Fruit fly (Drosophila melanogaster) whole organism, prepupa: ENCODE data around the gene Mur29B.

Experiments used
- Blimp-1 ChIP-seq: fragments of 200-800 bp; sonication (Bioruptor generic); optimal IDR thresholded peaks from 3 replicates; lab custom pipeline; 2017; ENCODE audit warnings: missing biosample characterization, missing genetic modification characterization, mild to moderate bottlenecking, moderate library complexity, missing genetic modification reagents
- CG10631 ChIP-seq: fragments of 200-800 bp; sonication (Bioruptor generic); optimal IDR thresholded peaks from 2 replicates; lab custom pipeline; 2016; ENCODE audit warnings: missing biosample characterization, missing genetic modification characterization
- CG10669 ChIP-seq: fragments of 200-800 bp; sonication (Bioruptor generic); optimal IDR thresholded peaks from 3 replicates; lab custom pipeline; 2018; ENCODE audit warnings: missing biosample characterization, mild to moderate bottlenecking, missing genetic modification characterization, moderate library complexity
- CG11294 ChIP-seq: fragments of 200-800 bp; sonication (Bioruptor generic); IDR thresholded peaks from 2 replicates; pipeline ENCODE4 v1.3.6; 2022; ENCODE audit warnings: missing biosample characterization, missing genetic modification characterization
- CG11762 ChIP-seq: fragments of 200-800 bp; sonication (Bioruptor generic); optimal IDR thresholded peaks from 3 replicates; lab custom pipeline; 2016; ENCODE audit warnings: missing biosample characterization, missing genetic modification characterization; ENCODE audit not compliant: insufficient read depth
- CG11902 ChIP-seq: fragments of 200-800 bp; sonication (Bioruptor generic); optimal IDR thresholded peaks from 3 replicates; lab custom pipeline; 2016; ENCODE audit warnings: missing biosample characterization, missing genetic modification characterization
- CG15336 ChIP-seq: fragments of 200-800 bp; sonication (Bioruptor generic); IDR thresholded peaks from 2 replicates; pipeline ENCODE4 v1.3.6; 2022; ENCODE audit warnings: missing biosample characterization, missing genetic modification characterization
- CG1621 ChIP-seq: fragments of 200-800 bp; sonication (Bioruptor generic); optimal IDR thresholded peaks from 3 replicates; lab custom pipeline; 2018; ENCODE audit warnings: missing biosample characterization, mild to moderate bottlenecking, missing genetic modification characterization
- CG16779 ChIP-seq: fragments of 200-800 bp; sonication (Bioruptor generic); optimal IDR thresholded peaks from 3 replicates; lab custom pipeline; 2017; ENCODE audit warnings: missing biosample characterization, mild to moderate bottlenecking, missing genetic modification characterization
- CG3032 ChIP-seq: fragments of 200-800 bp; optimal IDR thresholded peaks from 2 replicates; lab custom pipeline; 2019; ENCODE audit warnings: missing biosample characterization, mild to moderate bottlenecking, missing genetic modification characterization, moderate library complexity
- CG31627 ChIP-seq: fragments of 200-800 bp; sonication (Bioruptor generic); optimal IDR thresholded peaks from 3 replicates; lab custom pipeline; 2016; ENCODE audit warnings: missing biosample characterization, missing genetic modification characterization
- CG32006 ChIP-seq: fragments of 200-800 bp; sonication (Bioruptor generic); optimal IDR thresholded peaks from 3 replicates; lab custom pipeline; 2017; ENCODE audit warnings: missing biosample characterization, mild to moderate bottlenecking, missing genetic modification characterization
- CG34406 ChIP-seq: fragments of 200-800 bp; sonication (Bioruptor generic); optimal IDR thresholded peaks from 3 replicates; lab custom pipeline; 2016; ENCODE audit warnings: missing biosample characterization, missing genetic modification characterization
- CG3919 ChIP-seq: fragments of 200-800 bp; sonication (Bioruptor generic); optimal IDR thresholded peaks from 3 replicates; lab custom pipeline; 2016; ENCODE audit warnings: missing biosample characterization, missing genetic modification characterization
- CG4318 ChIP-seq: fragments of 200-800 bp; sonication (Bioruptor generic); optimal IDR thresholded peaks from 3 replicates; lab custom pipeline; 2017; ENCODE audit warnings: missing biosample characterization, mild to moderate bottlenecking, missing genetic modification characterization
- CG6276 ChIP-seq: fragments of 200-800 bp; sonication (Bioruptor generic); optimal IDR thresholded peaks from 2 replicates; lab custom pipeline; 2017; ENCODE audit warnings: missing biosample characterization, mild to moderate bottlenecking, missing genetic modification characterization
- CG6792 ChIP-seq: fragments of 200-800 bp; sonication (Bioruptor generic); optimal IDR thresholded peaks from 3 replicates; lab custom pipeline; 2016; ENCODE audit warnings: missing biosample characterization, missing genetic modification characterization
- CG6854 ChIP-seq: fragments of 200-800 bp; sonication (Bioruptor generic); optimal IDR thresholded peaks from 2 replicates; lab custom pipeline; 2017; ENCODE audit warnings: missing biosample characterization, mild to moderate bottlenecking, missing genetic modification characterization
- CG7368 ChIP-seq: fragments of 200-800 bp; sonication (Bioruptor generic); optimal IDR thresholded peaks from 3 replicates; lab custom pipeline; 2016; ENCODE audit warnings: missing biosample characterization, missing genetic modification characterization
- CG8119 ChIP-seq: fragments of 200-800 bp; sonication (Bioruptor generic); IDR thresholded peaks from 3 replicates; pipeline ENCODE4 v1.3.6; 2022; ENCODE audit warnings: missing biosample characterization, missing genetic modification characterization
- CG8319 ChIP-seq: fragments of 200-800 bp; sonication (Bioruptor generic); optimal IDR thresholded peaks from 3 replicates; lab custom pipeline; 2016; ENCODE audit warnings: missing biosample characterization, missing genetic modification characterization
- CG8632 ChIP-seq: fragments of 200-800 bp; sonication (Bioruptor generic); optimal IDR thresholded peaks from 3 replicates; lab custom pipeline; 2016; ENCODE audit warnings: missing biosample characterization, missing genetic modification characterization
- CG9139 ChIP-seq: fragments of 200-800 bp; sonication (Bioruptor generic); optimal IDR thresholded peaks from 3 replicates; lab custom pipeline; 2017; ENCODE audit warnings: missing biosample characterization, mild to moderate bottlenecking, missing genetic modification characterization
- Eip75B ChIP-seq: fragments of 200-800 bp; sonication (Bioruptor generic); optimal IDR thresholded peaks from 3 replicates; lab custom pipeline; 2016; ENCODE audit warnings: missing biosample characterization, missing genetic modification characterization
- Eip78C ChIP-seq: fragments of 200-800 bp; sonication (Bioruptor generic); peaks from one replicate; lab custom pipeline; 2016; ENCODE audit warnings: missing biosample characterization, missing genetic modification characterization
- Eip93F ChIP-seq: fragments of 200-800 bp; sonication (Bioruptor generic); optimal IDR thresholded peaks from 2 replicates; lab custom pipeline; 2016; ENCODE audit warnings: missing biosample characterization, mild to moderate bottlenecking, missing genetic modification characterization
- Ets21C ChIP-seq: fragments of 200-800 bp; sonication (Bioruptor generic); optimal IDR thresholded peaks from 3 replicates; lab custom pipeline; 2016; ENCODE audit warnings: missing biosample characterization, missing genetic modification characterization
- Ets96B ChIP-seq: fragments of 200-800 bp; optimal IDR thresholded peaks from 2 replicates; lab custom pipeline; 2019; ENCODE audit warnings: missing biosample characterization, mild to moderate bottlenecking, missing genetic modification characterization, moderate library complexity
- Gug ChIP-seq: fragments of 200-800 bp; sonication (Bioruptor generic); IDR thresholded peaks from 2 replicates; pipeline ENCODE4 v1.3.6; 2022; ENCODE audit warnings: missing biosample characterization, missing genetic modification characterization
- Hr38 ChIP-seq: sonication (Bioruptor generic); optimal IDR thresholded peaks from 2 replicates; lab custom pipeline; 2016; ENCODE audit warnings: missing biosample characterization, missing genetic modification characterization
- Hr39 ChIP-seq: fragments of 200-800 bp; sonication (Bioruptor generic); optimal IDR thresholded peaks from 2 replicates; lab custom pipeline; 2016; ENCODE audit warnings: missing biosample characterization, missing genetic modification characterization
- Lpt ChIP-seq: fragments of 200-800 bp; sonication (Bioruptor generic); optimal IDR thresholded peaks from 3 replicates; lab custom pipeline; 2016; ENCODE audit warnings: missing biosample characterization, missing genetic modification characterization
- Met ChIP-seq: fragments of 200-800 bp; sonication (Bioruptor generic); optimal IDR thresholded peaks from 3 replicates; lab custom pipeline; 2016; ENCODE audit warnings: missing biosample characterization, missing genetic modification characterization
- OdsH ChIP-seq: fragments of 200-800 bp; sonication (Bioruptor generic); optimal IDR thresholded peaks from 3 replicates; lab custom pipeline; 2016; ENCODE audit warnings: missing biosample characterization, missing genetic modification characterization
- Smox ChIP-seq: fragments of 200-800 bp; sonication (Bioruptor generic); optimal IDR thresholded peaks from 3 replicates; lab custom pipeline; 2016; ENCODE audit warnings: missing biosample characterization, missing genetic modification characterization
- Sox14 ChIP-seq: fragments of 200-800 bp; sonication (Bioruptor generic); optimal IDR thresholded peaks from 3 replicates; lab custom pipeline; 2016; ENCODE audit warnings: missing biosample characterization, missing genetic modification characterization
- Sox15 ChIP-seq: fragments of 200-800 bp; sonication (Bioruptor generic); optimal IDR thresholded peaks from 3 replicates; lab custom pipeline; 2016; ENCODE audit warnings: missing biosample characterization, missing genetic modification characterization
- achi ChIP-seq: fragments of 200-800 bp; sonication (Bioruptor generic); optimal IDR thresholded peaks from 3 replicates; lab custom pipeline; 2016; ENCODE audit warnings: missing biosample characterization, missing genetic modification characterization
- acj6 ChIP-seq: fragments of 200-800 bp; sonication (Bioruptor generic); optimal IDR thresholded peaks from 3 replicates; lab custom pipeline; 2016; ENCODE audit warnings: missing biosample characterization, missing genetic modification characterization
- cyc ChIP-seq: fragments of 200-800 bp; sonication (Bioruptor generic); optimal IDR thresholded peaks from 3 replicates; lab custom pipeline; 2016; ENCODE audit warnings: missing biosample characterization, missing genetic modification characterization
- dac ChIP-seq: fragments of 200-800 bp; sonication (Bioruptor generic); optimal IDR thresholded peaks from 2 replicates; lab custom pipeline; 2017; ENCODE audit warnings: missing biosample characterization, mild to moderate bottlenecking, missing genetic modification characterization
- eg ChIP-seq: fragments of 200-800 bp; sonication (Bioruptor generic); IDR thresholded peaks from 3 replicates; pipeline ENCODE4 v1.3.6; 2022; ENCODE audit warnings: missing biosample characterization, missing genetic modification characterization
- esn ChIP-seq: fragments of 200-800 bp; sonication (Bioruptor generic); optimal IDR thresholded peaks from 2 replicates; lab custom pipeline; 2016; ENCODE audit warnings: missing biosample characterization, mild to moderate bottlenecking, missing genetic modification characterization, moderate library complexity
- fd85E ChIP-seq: fragments of 200-800 bp; sonication (Bioruptor generic); optimal IDR thresholded peaks from 3 replicates; lab custom pipeline; 2016; ENCODE audit warnings: missing biosample characterization, missing genetic modification characterization
- fkh ChIP-seq: fragments of 200-800 bp; sonication (Bioruptor generic); optimal IDR thresholded peaks from 3 replicates; lab custom pipeline; 2017; ENCODE audit warnings: missing biosample characterization, mild to moderate bottlenecking, missing genetic modification characterization, moderate library complexity
- lz ChIP-seq: fragments of 200-800 bp; sonication (Bioruptor generic); optimal IDR thresholded peaks from 3 replicates; lab custom pipeline; 2016; ENCODE audit warnings: missing biosample characterization, missing genetic modification characterization
- net ChIP-seq: fragments of 200-800 bp; sonication (Bioruptor generic); optimal IDR thresholded peaks from 3 replicates; lab custom pipeline; 2016; ENCODE audit warnings: missing biosample characterization, missing genetic modification characterization
- pdm3 ChIP-seq: fragments of 200-800 bp; sonication (Bioruptor generic); optimal IDR thresholded peaks from 3 replicates; lab custom pipeline; 2016; ENCODE audit warnings: missing biosample characterization, missing genetic modification characterization
- salr ChIP-seq, 2 experiments: fragments of 200-800 bp; sonication (Bioruptor generic); optimal IDR thresholded peaks; 3 replicates each; lab custom pipeline; 2016 to 2018; ENCODE audit warnings: missing biosample characterization in 2 of 2, missing genetic modification characterization in 2 of 2, mild to moderate bottlenecking in 1 of 2
- spab ChIP-seq: fragments of 200-800 bp; sonication (Bioruptor generic); optimal IDR thresholded peaks from 2 replicates; lab custom pipeline; 2017; ENCODE audit warnings: missing biosample characterization, mild to moderate bottlenecking, missing genetic modification characterization, missing genetic modification reagents
- ss ChIP-seq, 2 experiments: fragments of 200-800 bp; sonication (Bioruptor generic); optimal IDR thresholded peaks; 2 replicates in 1 of 2; 3 replicates in 1 of 2; lab custom pipeline; 2017 to 2018; ENCODE audit warnings: mild to moderate bottlenecking in 2 of 2, missing biosample characterization in 2 of 2, missing genetic modification characterization in 2 of 2, moderate library complexity in 1 of 2
- svp ChIP-seq: fragments of 200-800 bp; sonication (Bioruptor generic); peaks from one replicate; lab custom pipeline; 2016; ENCODE audit warnings: missing biosample characterization, missing genetic modification characterization
- vri ChIP-seq: fragments of 200-800 bp; sonication (Bioruptor generic); optimal IDR thresholded peaks from 3 replicates; lab custom pipeline; 2016; ENCODE audit warnings: missing biosample characterization, mild to moderate bottlenecking, missing genetic modification characterization

Mur29B gene

dm6 chr2L:8311091-8311490 lies 40.9 kb upstream of the Mur29B start, which contains the start of the genes CG7810 and CG7806:
CG7810 (minus strand) TSS chr2L:8311195.
CG7806 (plus strand) TSS chr2L:8311399.
- TF ChIP-seq OdsH (GFP tag; lab: Kevin White, UChicago) = peak; percentile 90
- TF ChIP-seq acj6 = peak; percentile 91
- peak; percentile 75 for TF ChIP-seq CG6854 (GFP tag; lab: Kevin White, UChicago)
- TF ChIP-seq CG10631 (GFP tag; lab: Kevin White, UChicago) = peak; percentile 92
- peak; percentile 93 for TF ChIP-seq CG34406
- TF ChIP-seq svp (GFP tag; lab: Kevin White, UChicago) = no peak
- peak; percentile 95 for TF ChIP-seq fkh (GFP tag; lab: Kevin White, UChicago)
- TF ChIP-seq esn (GFP tag; lab: Kevin White, UChicago) = peak; percentile 95
- no peak for TF ChIP-seq Smox (GFP tag; lab: Kevin White, UChicago)
- no peak for TF ChIP-seq dac (GFP tag; lab: Kevin White, UChicago)
- peak; percentile 37 for TF ChIP-seq Hr38 (GFP tag; lab: Kevin White, UChicago)
- TF ChIP-seq vri (GFP tag; lab: Kevin White, UChicago) = no peak
- TF ChIP-seq Ets96B (tag; lab: Kevin White, UChicago) = peak; percentile 86
- TF ChIP-seq CG15336 (GFP tag; lab: Robert Waterston, UW) = peak; percentile 96
- peak; percentile 55 for TF ChIP-seq Blimp-1 (GFP tag; lab: Kevin White, UChicago)
- TF ChIP-seq Hr39 = peak; percentile 91
- no peak for TF ChIP-seq CG7368 (GFP tag; lab: Kevin White, UChicago)
- TF ChIP-seq ss (GFP tag; optimal IDR thresholded peaks at IDR 0.05; lab: Kevin White, UChicago) = no peak
- no peak for TF ChIP-seq Eip93F (GFP tag; lab: Kevin White, UChicago)
- TF ChIP-seq CG6792 (GFP tag; lab: Kevin White, UChicago) = peak; percentile 90
- peak; percentile 88 for TF ChIP-seq Gug (GFP tag; lab: Robert Waterston, UW)
- TF ChIP-seq Eip78C (GFP tag; lab: Kevin White, UChicago) = peak; percentile 97
- TF ChIP-seq CG1621 (tag; lab: Kevin White, UChicago) = peak; percentile 79
- TF ChIP-seq salr (GFP tag; optimal IDR thresholded peaks at IDR 0.05; lab: Kevin White, UChicago) = peak in 1 of 2 experiments; percentile 54
- no peak for TF ChIP-seq Ets21C
- TF ChIP-seq CG8319 (GFP tag; lab: Kevin White, UChicago) = peak; percentile 85
- TF ChIP-seq CG32006 (GFP tag; lab: Kevin White, UChicago) = no peak
- TF ChIP-seq CG11762 (GFP tag; lab: Kevin White, UChicago) = peak; percentile 82
- no peak for TF ChIP-seq CG10669 (GFP tag; lab: Kevin White, UChicago)
- TF ChIP-seq CG4318 = no peak
- peak; percentile 97 for TF ChIP-seq achi (GFP tag; lab: Kevin White, UChicago)
- TF ChIP-seq Sox15 (GFP tag; lab: Kevin White, UChicago) = peak; percentile 69
- TF ChIP-seq CG6276 = no peak
- no peak for TF ChIP-seq CG11902 (GFP tag; lab: Kevin White, UChicago)
- TF ChIP-seq Sox14 = peak; percentile 94
- TF ChIP-seq CG8632 (GFP tag; lab: Kevin White, UChicago) = peak; percentile 89
- TF ChIP-seq lz (GFP tag; lab: Kevin White, UChicago) = peak; percentile 92
- TF ChIP-seq CG16779 (tag; lab: Kevin White, UChicago) = no peak
- no peak for TF ChIP-seq spab (GFP tag; lab: Kevin White, UChicago)
- peak; percentile 84 for TF ChIP-seq cyc (GFP tag; lab: Kevin White, UChicago)
- no peak for TF ChIP-seq CG3919 (GFP tag; lab: Kevin White, UChicago)
- no peak for TF ChIP-seq pdm3 (GFP tag; lab: Kevin White, UChicago)
- TF ChIP-seq Eip75B = no peak
- TF ChIP-seq CG11294 (GFP tag; lab: Robert Waterston, UW) = peak; percentile 81; the same call in 1 of the 2 replicates
- TF ChIP-seq CG3032 (tag; lab: Kevin White, UChicago) = peak; percentile 82
- TF ChIP-seq eg = no peak; the same call in 1 of the 3 replicates
- no peak for TF ChIP-seq CG9139
- TF ChIP-seq net = no peak
- peak; percentile 94 for TF ChIP-seq CG8119
- TF ChIP-seq fd85E (GFP tag; lab: Kevin White, UChicago) = no peak
- TF ChIP-seq Met (GFP tag; lab: Kevin White, UChicago) = no peak
- peak; percentile 94 for TF ChIP-seq CG31627 (GFP tag; lab: Kevin White, UChicago)
- peak; percentile 80 for TF ChIP-seq Lpt (GFP tag; lab: Kevin White, UChicago)
